Worm (Caenorhabditis elegans) whole organism, L4 larva: ENCODE results near the gene brf-1.

ENCODE experiments used
- F10B5.3 ChIP-seq: sonication (generic microtip); optimal IDR thresholded peaks from 2 replicates; lab custom pipeline; 2016; ENCODE audit warnings: mild to moderate bottlenecking, missing genetic modification characterization, missing compliant biosample characterization
- F44E2.7 ChIP-seq: fragments of 200-800 bp; sonication (Bioruptor generic); IDR thresholded peaks from 2 replicates; pipeline ENCODE4 v2.1.2; 2022; ENCODE audit warnings: missing genetic modification characterization, missing compliant biosample characterization
- F49E8.2 ChIP-seq: sonication (generic microtip); optimal IDR thresholded peaks from 2 replicates; lab custom pipeline; 2016; ENCODE audit warnings: missing compliant biosample characterization, mild to moderate bottlenecking, missing genetic modification characterization, borderline replicate concordance
- R02D3.7 ChIP-seq: fragments of 150-350 bp; sonication (generic microtip); optimal IDR thresholded peaks from 3 replicates; lab custom pipeline; 2014; ENCODE audit warnings: missing biosample characterization, missing genetic modification characterization
- T20F7.1 ChIP-seq: fragments of 200-800 bp; sonication (Bioruptor generic); optimal IDR thresholded peaks from 2 replicates; lab custom pipeline; 2018; ENCODE audit warnings: mild to moderate bottlenecking, missing genetic modification characterization, missing compliant biosample characterization
- T26A8.4 ChIP-seq: fragments of 200-800 bp; sonication (Bioruptor generic); IDR thresholded peaks from 2 replicates; pipeline ENCODE4 v1.3.6; 2022; ENCODE audit warnings: missing genetic modification characterization, missing compliant biosample characterization
- Y5F2A.4 ChIP-seq: fragments of 200-800 bp; sonication (Bioruptor generic); optimal IDR thresholded peaks from 2 replicates; lab custom pipeline; 2018; ENCODE audit warnings: mild to moderate bottlenecking, missing genetic modification characterization, missing compliant biosample characterization
- ZK546.5 ChIP-seq, 2 experiments: sonication (generic microtip); optimal IDR thresholded peaks; 2 replicates each; lab custom pipeline; 2017; ENCODE audit warnings: missing biosample characterization in 2 of 2, missing genetic modification characterization in 2 of 2
- aha-1 ChIP-seq: fragments of 150-350 bp; peaks from one replicate; lab custom pipeline; 2014; ENCODE audit warnings: missing biosample characterization, missing genetic modification characterization
- aly-2 ChIP-seq: sonication (generic microtip); optimal IDR thresholded peaks from 2 replicates; lab custom pipeline; 2018; ENCODE audit warnings: missing biosample characterization, missing genetic modification characterization
- arid-1 ChIP-seq: fragments of 200-800 bp; sonication (Bioruptor generic); conservative IDR thresholded peaks from 2 replicates; pipeline ENCODE4 v1.3.6; 2022; ENCODE audit warnings: missing genetic modification reagents, missing genetic modification characterization, missing compliant biosample characterization
- ceh-20 ChIP-seq: fragments of 200-800 bp; sonication (Bioruptor generic); IDR thresholded peaks from 2 replicates; pipeline ENCODE4 v1.3.6; 2022; ENCODE audit warnings: missing genetic modification reagents, missing genetic modification characterization, missing compliant biosample characterization
- ceh-44 ChIP-seq: fragments of 200-800 bp; sonication (Bioruptor generic); IDR thresholded peaks from 2 replicates; pipeline ENCODE4 v1.3.6; 2022; ENCODE audit warnings: missing genetic modification reagents, missing genetic modification characterization, missing compliant biosample characterization
- ceh-62 ChIP-seq: sonication (generic microtip); optimal IDR thresholded peaks from 2 replicates; lab custom pipeline; 2017; ENCODE audit warnings: missing biosample characterization, missing genetic modification characterization
- cey-2 ChIP-seq: sonication (generic microtip); optimal IDR thresholded peaks from 3 replicates; lab custom pipeline; 2017; ENCODE audit warnings: missing genetic modification characterization, mild to moderate bottlenecking, missing compliant biosample characterization, antibody characterized with exemption, borderline replicate concordance; ENCODE audit not compliant: insufficient read depth
- daf-16 ChIP-seq, 3 experiments: sonication (generic microtip); optimal IDR thresholded peaks; 2 replicates each; lab custom pipeline; 2016 to 2017; ENCODE audit warnings: missing genetic modification characterization in 3 of 3, missing genetic modification reagents in 3 of 3, mild to moderate bottlenecking in 2 of 3, missing compliant biosample characterization in 2 of 3, missing biosample characterization in 1 of 3, moderate library complexity in 1 of 3
- daf-19 ChIP-seq: fragments of 200-800 bp; sonication (Bioruptor generic); conservative IDR thresholded peaks from 2 replicates; pipeline ENCODE4 v1.3.6; 2022; ENCODE audit warnings: missing genetic modification characterization, missing compliant biosample characterization
- daf-8 ChIP-seq: fragments of 200-800 bp; sonication (Bioruptor generic); IDR thresholded peaks from 2 replicates; pipeline ENCODE4 v1.3.6; 2022; ENCODE audit warnings: missing genetic modification characterization, missing compliant biosample characterization
- dmd-8 ChIP-seq: fragments of 200-800 bp; sonication (Bioruptor generic); IDR thresholded peaks from 2 replicates; pipeline ENCODE4 v1.3.6; 2022; ENCODE audit warnings: missing genetic modification characterization, missing compliant biosample characterization
- dpl-1 ChIP-seq: fragments of 150-350 bp; optimal IDR thresholded peaks from 2 replicates; lab custom pipeline; 2014; ENCODE audit warnings: missing biosample characterization, missing genetic modification reagents, missing genetic modification characterization
- dve-1 ChIP-seq: sonication (generic microtip); optimal IDR thresholded peaks from 2 replicates; lab custom pipeline; 2017; ENCODE audit warnings: antibody characterized with exemption, mild to moderate bottlenecking, missing genetic modification characterization, missing compliant biosample characterization; ENCODE audit not compliant: insufficient read depth
- egl-27 ChIP-seq: sonication (generic microtip); optimal IDR thresholded peaks from 3 replicates; lab custom pipeline; 2017; ENCODE audit warnings: missing biosample characterization, missing genetic modification reagents, missing genetic modification characterization
- fos-1 ChIP-seq: fragments of 150-350 bp; optimal IDR thresholded peaks from 2 replicates; lab custom pipeline; 2014; ENCODE audit warnings: missing biosample characterization, missing genetic modification characterization
- gei-8 ChIP-seq: fragments of 200-800 bp; sonication (Bioruptor generic); optimal IDR thresholded peaks from 2 replicates; lab custom pipeline; 2018; ENCODE audit warnings: mild to moderate bottlenecking, missing genetic modification characterization, missing compliant biosample characterization
- hlh-11 ChIP-seq: fragments of 200-800 bp; sonication (Bioruptor generic); optimal IDR thresholded peaks from 2 replicates; lab custom pipeline; 2018; ENCODE audit warnings: mild to moderate bottlenecking, missing genetic modification characterization, missing compliant biosample characterization
- jun-1 ChIP-seq: fragments of 150-350 bp; optimal IDR thresholded peaks from 2 replicates; lab custom pipeline; 2014; ENCODE audit warnings: missing biosample characterization, missing genetic modification reagents, missing genetic modification characterization
- lin-29 ChIP-seq: fragments of 200-800 bp; sonication (Bioruptor generic); IDR thresholded peaks from 2 replicates; pipeline ENCODE4 v1.3.6; 2022; ENCODE audit warnings: missing genetic modification reagents, missing genetic modification characterization, missing compliant biosample characterization
- lin-38 ChIP-seq: fragments of 200-800 bp; sonication (Bioruptor generic); IDR thresholded peaks from 2 replicates; pipeline ENCODE4 v1.3.6; 2022; ENCODE audit warnings: missing genetic modification reagents, missing genetic modification characterization, missing compliant biosample characterization
- lsy-2 ChIP-seq, 2 experiments: fragments of 150-350 bp in 1 of 2; sonication (generic microtip) in 1 of 2; optimal IDR thresholded peaks; 2 replicates each; lab custom pipeline; 2014 to 2017; ENCODE audit warnings: missing biosample characterization in 2 of 2, missing genetic modification characterization in 2 of 2
- madf-9 ChIP-seq: fragments of 200-800 bp; sonication (Bioruptor generic); conservative IDR thresholded peaks from 2 replicates; pipeline ENCODE4 v1.3.6; 2022; ENCODE audit warnings: missing genetic modification reagents, missing genetic modification characterization, missing compliant biosample characterization
- mdl-1 ChIP-seq, 2 experiments: fragments of 150-350 bp in 1 of 2; sonication (generic microtip) in 1 of 2; optimal IDR thresholded peaks; 2 replicates each; lab custom pipeline; 2014 to 2017; ENCODE audit warnings: missing biosample characterization in 2 of 2, missing genetic modification characterization in 2 of 2
- mep-1 ChIP-seq: fragments of 150-350 bp; sonication (generic microtip); optimal IDR thresholded peaks from 3 replicates; lab custom pipeline; 2014; ENCODE audit warnings: missing biosample characterization, missing genetic modification characterization
- mxl-2 ChIP-seq: fragments of 200-800 bp; sonication (Bioruptor generic); conservative IDR thresholded peaks from 2 replicates; pipeline ENCODE4 v1.3.6; 2022; ENCODE audit warnings: missing genetic modification reagents, missing genetic modification characterization, missing compliant biosample characterization
- nhr-11 ChIP-seq: fragments of 150-350 bp; optimal IDR thresholded peaks from 2 replicates; lab custom pipeline; 2014; ENCODE audit warnings: missing biosample characterization, missing genetic modification characterization
- nhr-111 ChIP-seq: fragments of 200-800 bp; sonication (Bioruptor generic); optimal IDR thresholded peaks from 2 replicates; lab custom pipeline; 2018; ENCODE audit warnings: mild to moderate bottlenecking, missing genetic modification characterization, missing compliant biosample characterization
- nhr-237 ChIP-seq: sonication (generic microtip); optimal IDR thresholded peaks from 2 replicates; lab custom pipeline; 2017; ENCODE audit warnings: missing biosample characterization, missing genetic modification characterization
- nhr-28 ChIP-seq: fragments of 150-350 bp; optimal IDR thresholded peaks from 2 replicates; lab custom pipeline; 2014; ENCODE audit warnings: missing biosample characterization, missing genetic modification characterization
- nhr-41 ChIP-seq: fragments of 200-800 bp; sonication (Bioruptor generic); IDR thresholded peaks from 2 replicates; pipeline ENCODE4 v1.3.6; 2022; ENCODE audit warnings: missing genetic modification reagents, missing genetic modification characterization, missing compliant biosample characterization
- nhr-48 ChIP-seq: sonication (generic microtip); optimal IDR thresholded peaks from 2 replicates; lab custom pipeline; 2016; ENCODE audit warnings: mild to moderate bottlenecking, missing genetic modification characterization, missing compliant biosample characterization
- nhr-76 ChIP-seq: fragments of 150-350 bp; optimal IDR thresholded peaks from 2 replicates; lab custom pipeline; 2014; ENCODE audit warnings: missing biosample characterization, missing genetic modification characterization
- saeg-2 ChIP-seq: fragments of 200-800 bp; sonication (Bioruptor generic); IDR thresholded peaks from 2 replicates; pipeline ENCODE4 v1.3.6; 2022; ENCODE audit warnings: missing genetic modification reagents, missing genetic modification characterization, missing compliant biosample characterization
- sdz-12 ChIP-seq: fragments of 200-800 bp; sonication (Bioruptor generic); optimal IDR thresholded peaks from 2 replicates; lab custom pipeline; 2018; ENCODE audit warnings: mild to moderate bottlenecking, missing genetic modification characterization, missing compliant biosample characterization
- set-16 ChIP-seq: fragments of 200-800 bp; sonication (Bioruptor generic); IDR thresholded peaks from 2 replicates; pipeline ENCODE4 v1.3.6; 2022; ENCODE audit warnings: missing genetic modification reagents, missing genetic modification characterization, missing compliant biosample characterization
- snpc-1.2 ChIP-seq: fragments of 200-800 bp; sonication (Bioruptor generic); IDR thresholded peaks from 2 replicates; pipeline ENCODE4 v1.3.6; 2022; ENCODE audit warnings: missing genetic modification reagents, missing genetic modification characterization, missing compliant biosample characterization
- tag-97 ChIP-seq: fragments of 200-800 bp; sonication (Bioruptor generic); IDR thresholded peaks from 2 replicates; pipeline ENCODE4 v1.3.6; 2022; ENCODE audit warnings: missing genetic modification characterization, missing compliant biosample characterization
- unc-130 ChIP-seq: sonication (generic microtip); optimal IDR thresholded peaks from 2 replicates; lab custom pipeline; 2016; ENCODE audit warnings: missing genetic modification reagents, missing genetic modification characterization, missing compliant biosample characterization
- unc-39 ChIP-seq: sonication (generic microtip); optimal IDR thresholded peaks from 2 replicates; lab custom pipeline; 2017; ENCODE audit warnings: missing biosample characterization, missing genetic modification characterization
- unc-62 ChIP-seq, 3 experiments: fragments of 150-350 bp in 1 of 3; sonication (generic microtip); optimal IDR thresholded peaks in 2 of 3; peaks in 1 of 3; 1 replicate in 1 of 3; 2 replicates in 2 of 3; lab custom pipeline; 2014 to 2017; ENCODE audit warnings: missing biosample characterization in 3 of 3, missing genetic modification characterization in 3 of 3, missing genetic modification reagents in 3 of 3, missing genotype in 1 of 3
- vab-7 ChIP-seq: fragments of 200-800 bp; sonication (Bioruptor generic); IDR thresholded peaks from 2 replicates; pipeline ENCODE4 v1.3.6; 2022; ENCODE audit warnings: missing genetic modification reagents, missing genetic modification characterization, missing compliant biosample characterization
- zag-1 ChIP-seq: fragments of 150-350 bp; optimal IDR thresholded peaks from 2 replicates; lab custom pipeline; 2014; ENCODE audit warnings: missing biosample characterization, missing genetic modification characterization
- ztf-7 ChIP-seq: fragments of 150-350 bp; optimal IDR thresholded peaks from 2 replicates; lab custom pipeline; 2014; ENCODE audit warnings: missing biosample characterization, missing genetic modification characterization

The brf-1 gene

DNA sequence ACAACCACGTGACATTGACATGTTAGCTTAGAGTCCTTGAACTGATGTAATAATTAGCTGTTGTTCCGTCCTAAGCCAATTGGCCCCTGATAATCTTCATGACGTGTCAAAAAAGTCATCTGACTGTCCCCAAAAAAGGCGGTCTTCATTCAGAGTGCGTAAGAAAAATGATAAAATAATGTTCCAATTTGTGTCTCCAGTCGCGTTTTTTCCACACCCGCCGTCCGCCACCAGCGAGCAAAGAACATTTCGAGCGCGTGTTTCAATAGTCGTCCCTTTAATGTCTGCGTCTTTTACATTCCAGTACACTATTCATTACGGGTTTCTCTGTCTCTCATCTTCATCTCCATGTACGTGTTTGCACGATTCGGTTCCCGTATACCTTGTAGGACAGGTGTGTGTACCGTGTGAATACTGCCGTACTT lies 31.8 kb downstream of the brf-1 start (continued):
- TF ChIP-seq jun-1 (tag; lab: Kevin White, UChicago) (no peak), nhr-48 (tag; lab: Kevin White, UChicago) (peak; percentile 99), ceh-44 (no peak), ztf-7 (tag; lab: Kevin White, UChicago) (peak; percentile 36), mxl-2 (GFP tag; lab: Robert Waterston, UW) (0 out of 2 replicates have a peak, but pooled peaks have one; percentile 3), fos-1 (tag; lab: Kevin White, UChicago) (no peak), saeg-2 (peak; percentile 85), aha-1 (peak; percentile 97), nhr-76 (tag; lab: Kevin White, UChicago) (peak; percentile 33), lin-29 (GFP tag; lab: Robert Waterston, UW) (no peak), dmd-8 (GFP tag; lab: Robert Waterston, UW) (no peak), dpl-1 (peak; percentile 27), tag-97 (GFP tag; lab: Robert Waterston, UW) (no peak), F44E2.7 (GFP tag; lab: Robert Waterston, UW) (no peak), unc-39 (no peak), egl-27 (tag; lab: Kevin White, UChicago) (no peak), Y5F2A.4 (no peak), lin-38 (GFP tag; lab: Robert Waterston, UW) (no peak), vab-7 (no peak), daf-16 (GFP tag; optimal IDR thresholded peaks at IDR 0.05; lab: Kevin White, UChicago) (no peak), daf-16 (tag; optimal IDR thresholded peaks at IDR 0.05; lab: Kevin White, UChicago) (peak; percentile 59), nhr-237 (tag; lab: Kevin White, UChicago) (no peak), nhr-11 (peak; percentile 72), sdz-12 (GFP tag; lab: Kevin White, UChicago) (no peak), F49E8.2 (no peak), mdl-1 (tag; optimal IDR thresholded peaks at IDR 0.05; lab: Kevin White, UChicago) (peak; percentile 89 to 95), set-16 (no peak), nhr-111 (GFP tag; lab: Kevin White, UChicago) (no peak), daf-8 (GFP tag; lab: Robert Waterston, UW) (no peak), ZK546.5 (tag; optimal IDR thresholded peaks at IDR 0.05; lab: Kevin White, UChicago) (no peak), unc-62 (GFP tag; optimal IDR thresholded peaks at IDR 0.05 in 1 of 2; lab: Kevin White, UChicago) (peak in 1 of 2 experiments; percentile 93), unc-62 (tag; optimal IDR thresholded peaks at IDR 0.05; lab: Kevin White, UChicago) (no peak), snpc-1.2 (GFP tag; lab: Robert Waterston, UW) (no peak), madf-9 (GFP tag; lab: Robert Waterston, UW) (peak; percentile 49; the same call in 1 of the 2 replicates), gei-8 (peak; percentile 91), lsy-2 (tag; optimal IDR thresholded peaks at IDR 0.05; lab: Kevin White, UChicago) (peak; percentile 51 to 80), T20F7.1 (GFP tag; lab: Kevin White, UChicago) (peak; percentile 77), T26A8.4 (peak; percentile 59; the same call in 1 of the 2 replicates), arid-1 (GFP tag; lab: Robert Waterston, UW) (0 out of 2 replicates have a peak, but pooled peaks have one; percentile 4), cey-2 (tag; lab: Kevin White, UChicago) (peak; percentile 96), zag-1 (tag; lab: Kevin White, UChicago) (no peak), unc-130 (no peak), hlh-11 (tag; lab: Kevin White, UChicago) (peak; percentile 97), F10B5.3 (tag; lab: Kevin White, UChicago) (no peak), nhr-41 (no peak), dve-1 (peak; percentile 85), mep-1 (tag; lab: Kevin White, UChicago) (peak; percentile 89), nhr-28 (tag; lab: Kevin White, UChicago) (peak; percentile 97), aly-2 (tag; lab: Kevin White, UChicago) (no peak), daf-19 (GFP tag; lab: Robert Waterston, UW) (no peak), ceh-62 (no peak), ceh-20 (GFP tag; lab: Robert Waterston, UW) (peak; percentile 84), R02D3.7 (tag; lab: Kevin White, UChicago) (no peak)
